Fruit fly (Drosophila melanogaster) whole organism, pupa: ENCODE measurements around the gene CenG1A.

Source experiments
- CG10348 ChIP-seq: fragments of 200-800 bp; sonication (Bioruptor generic); IDR thresholded peaks from 2 replicates; pipeline ENCODE4 v1.3.6; 2022; ENCODE audit warnings: missing biosample characterization, missing genetic modification characterization
- CG12605 ChIP-seq: fragments of 200-800 bp; sonication (Bioruptor generic); IDR thresholded peaks from 2 replicates; pipeline ENCODE4 v1.3.6; 2022; ENCODE audit warnings: missing biosample characterization, missing genetic modification characterization
- CG13204 ChIP-seq: fragments of 200-800 bp; sonication (Bioruptor generic); optimal IDR thresholded peaks from 2 replicates; lab custom pipeline; 2018; ENCODE audit warnings: missing biosample characterization, mild to moderate bottlenecking, missing genetic modification characterization, moderate library complexity
- CG14655 ChIP-seq: fragments of 200-800 bp; sonication (Bioruptor generic); optimal IDR thresholded peaks from 3 replicates; lab custom pipeline; 2017; ENCODE audit warnings: mild to moderate bottlenecking, missing biosample characterization, missing genetic modification reagents, missing genetic modification characterization
- CG15710 ChIP-seq: fragments of 200-800 bp; sonication (Bioruptor generic); optimal IDR thresholded peaks from 2 replicates; lab custom pipeline; 2018; ENCODE audit warnings: missing biosample characterization, mild to moderate bottlenecking, missing genetic modification characterization, moderate library complexity
- CG17806 ChIP-seq: fragments of 200-800 bp; sonication (Bioruptor generic); optimal IDR thresholded peaks from 2 replicates; lab custom pipeline; 2018; ENCODE audit warnings: missing biosample characterization, mild to moderate bottlenecking, missing genetic modification characterization, moderate library complexity
- CG32121 ChIP-seq: fragments of 200-800 bp; sonication (Bioruptor generic); IDR thresholded peaks from 2 replicates; pipeline ENCODE4 v1.3.6; 2022; ENCODE audit warnings: missing biosample characterization, missing genetic modification characterization
- CG34367 ChIP-seq: fragments of 200-800 bp; sonication (Bioruptor generic); optimal IDR thresholded peaks from 2 replicates; lab custom pipeline; 2018; ENCODE audit warnings: missing biosample characterization, mild to moderate bottlenecking, missing genetic modification characterization
- CG4496 ChIP-seq: fragments of 200-800 bp; sonication (Bioruptor generic); IDR thresholded peaks from 3 replicates; pipeline ENCODE4 v1.3.6; 2022; ENCODE audit warnings: missing biosample characterization, missing genetic modification characterization
- CG8159 ChIP-seq: fragments of 200-800 bp; sonication (Bioruptor generic); optimal IDR thresholded peaks from 3 replicates; lab custom pipeline; 2018; ENCODE audit warnings: missing biosample characterization, mild to moderate bottlenecking, missing genetic modification characterization, moderate library complexity
- CG8301 ChIP-seq: fragments of 200-800 bp; sonication (Bioruptor generic); optimal IDR thresholded peaks from 2 replicates; lab custom pipeline; 2018; ENCODE audit warnings: missing biosample characterization, mild to moderate bottlenecking, missing genetic modification characterization
- CG9948 ChIP-seq: fragments of 200-800 bp; sonication (Bioruptor generic); optimal IDR thresholded peaks from 2 replicates; lab custom pipeline; 2018; ENCODE audit warnings: missing biosample characterization, mild to moderate bottlenecking, missing genetic modification characterization, moderate library complexity
- D1 ChIP-seq: fragments of 200-800 bp; sonication (Bioruptor generic); optimal IDR thresholded peaks from 2 replicates; lab custom pipeline; 2018; ENCODE audit warnings: missing biosample characterization, mild to moderate bottlenecking, missing genetic modification characterization, moderate library complexity
- EcR ChIP-seq: fragments of 200-800 bp; sonication (Bioruptor generic); optimal IDR thresholded peaks from 3 replicates; lab custom pipeline; 2019; ENCODE audit warnings: missing biosample characterization, missing genetic modification characterization, mild to moderate bottlenecking, moderate library complexity, missing genetic modification reagents
- Ets98B ChIP-seq: fragments of 200-800 bp; sonication (Bioruptor generic); IDR thresholded peaks from 2 replicates; pipeline ENCODE4 v1.3.6; 2022; ENCODE audit warnings: missing biosample characterization, missing genetic modification characterization
- Pif1A ChIP-seq: fragments of 200-800 bp; sonication (Bioruptor generic); optimal IDR thresholded peaks from 3 replicates; lab custom pipeline; 2016; ENCODE audit warnings: missing biosample characterization, missing genetic modification characterization
- Pif1B ChIP-seq: fragments of 200-800 bp; sonication (Bioruptor generic); optimal IDR thresholded peaks from 3 replicates; lab custom pipeline; 2016; ENCODE audit warnings: missing biosample characterization, missing genetic modification characterization
- Snoo ChIP-seq: fragments of 200-800 bp; sonication (Bioruptor generic); optimal IDR thresholded peaks from 3 replicates; lab custom pipeline; 2017; ENCODE audit warnings: missing biosample characterization, mild to moderate bottlenecking, missing genetic modification characterization, inconsistent platforms
- fd96Ca ChIP-seq: fragments of 200-800 bp; sonication (Bioruptor generic); IDR thresholded peaks from 3 replicates; pipeline ENCODE4 v1.3.6; 2022; ENCODE audit warnings: missing biosample characterization, missing genetic modification characterization
- gl ChIP-seq: fragments of 200-800 bp; sonication (Bioruptor generic); optimal IDR thresholded peaks from 2 replicates; lab custom pipeline; 2018; ENCODE audit warnings: missing biosample characterization, mild to moderate bottlenecking, missing genetic modification characterization
- rn ChIP-seq: fragments of 200-800 bp; sonication (Bioruptor generic); IDR thresholded peaks from 2 replicates; pipeline ENCODE4 v1.3.6; 2022; ENCODE audit warnings: missing biosample characterization, missing genetic modification characterization

CenG1A gene

dm6 chr2L:13900111-13900930 is 65.0 kb downstream of the CenG1A start:
- TF ChIP-seq fd96Ca (GFP tag; lab: Robert Waterston, UW) (peak; percentile 27; the same call in 1 of the 3 replicates), Ets98B (GFP tag; lab: Robert Waterston, UW) (no peak)
- TF ChIP-seq, all 21 proteins: peak for 1

- TF ChIP-seq Pif1B (GFP tag; lab: Kevin White, UChicago), result no peak
- peak; percentile 39 for TF ChIP-seq EcR (GFP tag; lab: Kevin White, UChicago)
Measured at dm6 chr2L:13903796-13904330, 68.5 kb downstream of the CenG1A start.

dm6 chr2L:13904331-13904911 is 69.1 kb downstream of the CenG1A start, which contains the start of gene Smg5:
Smg5 (minus strand) TSS chr2L:13904661.
- TF ChIP-seq CG32121 (peak; percentile 90), CG34367 (tag; lab: Kevin White, UChicago) (peak; percentile 72), CG13204 (no peak), gl (no peak), Ets98B (GFP tag; lab: Robert Waterston, UW) (peak; percentile 89), CG15710 (tag; lab: Kevin White, UChicago) (peak; percentile 80), CG4496 (peak; percentile 93), Snoo (tag; lab: Kevin White, UChicago) (peak; percentile 72), fd96Ca (GFP tag; lab: Robert Waterston, UW) (peak; percentile 98), CG12605 (GFP tag; lab: Robert Waterston, UW) (0 out of 2 replicates have a peak, but pooled peaks have one; percentile 17), CG10348 (GFP tag; lab: Robert Waterston, UW) (peak; percentile 55; the same call in 1 of the 2 replicates), EcR (GFP tag; lab: Kevin White, UChicago) (no peak), CG17806 (tag; lab: Kevin White, UChicago) (peak; percentile 59), CG9948 (peak; percentile 41), CG8301 (tag; lab: Kevin White, UChicago) (peak; percentile 63), CG8159 (tag; lab: Kevin White, UChicago) (no peak), D1 (tag; lab: Kevin White, UChicago) (no peak), rn (GFP tag; lab: Robert Waterston, UW) (peak; percentile 65), Pif1A (GFP tag; lab: Kevin White, UChicago) (no peak)

- TF ChIP-seq CG4496, result peak; percentile 62
- peak; percentile 28 for TF ChIP-seq EcR (GFP tag; lab: Kevin White, UChicago)
- TF ChIP-seq CG10348 (GFP tag; lab: Robert Waterston, UW), result no peak
- TF ChIP-seq CG34367 (tag; lab: Kevin White, UChicago), result peak; percentile 53
- no peak for TF ChIP-seq CG17806 (tag; lab: Kevin White, UChicago)
- TF ChIP-seq CG8159 (tag; lab: Kevin White, UChicago), result peak; percentile 61
- TF ChIP-seq CG13204, result no peak
- no peak for TF ChIP-seq CG14655
- TF ChIP-seq Pif1A (GFP tag; lab: Kevin White, UChicago), result peak; percentile 49
- peak; percentile 75 for TF ChIP-seq CG15710 (tag; lab: Kevin White, UChicago)
- peak; percentile 25; the same call in 1 of the 2 replicates for TF ChIP-seq Ets98B (GFP tag; lab: Robert Waterston, UW)
- TF ChIP-seq Snoo (tag; lab: Kevin White, UChicago), result peak; percentile 37
- peak; percentile 53 for TF ChIP-seq Pif1B (GFP tag; lab: Kevin White, UChicago)
- TF ChIP-seq gl, result no peak
- TF ChIP-seq fd96Ca (GFP tag; lab: Robert Waterston, UW), result peak; percentile 62; the same call in 2 of the 3 replicates
- peak; percentile 40; the same call in 1 of the 2 replicates for TF ChIP-seq CG32121
- TF ChIP-seq rn (GFP tag; lab: Robert Waterston, UW), result no peak
- TF ChIP-seq CG9948, result peak; percentile 38
- TF ChIP-seq CG12605 (GFP tag; lab: Robert Waterston, UW), result no peak
- no peak for TF ChIP-seq CG8301 (tag; lab: Kevin White, UChicago)
- TF ChIP-seq D1 (tag; lab: Kevin White, UChicago), result no peak
Measured at dm6 chr2L:13905072-13905847, 69.9 kb downstream of the CenG1A start, which contains the start of gene Ance. Ance (plus strand) TSS chr2L:13905645.

dm6 chr2L:13905848-13906585 is 70.7 kb downstream of the CenG1A start:
- TF ChIP-seq rn (GFP tag; lab: Robert Waterston, UW) (no peak), CG10348 (GFP tag; lab: Robert Waterston, UW) (no peak), CG8159 (tag; lab: Kevin White, UChicago) (no peak), CG13204 (no peak), CG17806 (tag; lab: Kevin White, UChicago) (no peak), D1 (tag; lab: Kevin White, UChicago) (no peak), CG32121 (no peak), gl (no peak), CG8301 (tag; lab: Kevin White, UChicago) (no peak), Ets98B (GFP tag; lab: Robert Waterston, UW) (no peak), Pif1B (GFP tag; lab: Kevin White, UChicago) (no peak), Snoo (tag; lab: Kevin White, UChicago) (no peak), CG9948 (no peak), fd96Ca (GFP tag; lab: Robert Waterston, UW) (no peak), CG34367 (tag; lab: Kevin White, UChicago) (no peak)
